Fruit fly (Drosophila melanogaster): Measurements from ENCODE around the gene Pde1c.

Pde1c gene

dm6 chr2L:11808702-11809583, 119.4 kb downstream of the Pde1c start, which contains the start of gene crol (continued):
- TF ChIP-seq CG3919 (GFP tag; optimal IDR thresholded peaks at IDR 0.05) (no peak), CG10669 (GFP tag; optimal IDR thresholded peaks at IDR 0.05) (no peak), CG3032 (tag; optimal IDR thresholded peaks at IDR 0.05) (no peak), Met (GFP tag; optimal IDR thresholded peaks at IDR 0.05) (no peak), Hr38 (GFP tag; optimal IDR thresholded peaks at IDR 0.05) (no peak), CG32006 (GFP tag; optimal IDR thresholded peaks at IDR 0.05) (no peak), CG9139 (GFP tag; optimal IDR thresholded peaks at IDR 0.05) (peak; percentile 29), Eip78C (GFP tag) (peak; percentile 85), CG11762 (GFP tag; optimal IDR thresholded peaks at IDR 0.05; ENCODE audit: insufficient read depth) (no peak), achi (GFP tag; optimal IDR thresholded peaks at IDR 0.05) (no peak), CG8632 (GFP tag; optimal IDR thresholded peaks at IDR 0.05) (no peak), CG6792 (GFP tag; optimal IDR thresholded peaks at IDR 0.05) (no peak), Hr4 (GFP tag; optimal IDR thresholded peaks at IDR 0.05) (no peak), CG8319 (GFP tag; optimal IDR thresholded peaks at IDR 0.05) (no peak), svp (GFP tag) (no peak), lz (GFP tag; optimal IDR thresholded peaks at IDR 0.05) (no peak), CG15336 (GFP tag; IDR thresholded peaks at IDR 0.05) (0 out of 2 replicates have a peak, but pooled peaks have one; percentile 26), CG4318 (GFP tag; optimal IDR thresholded peaks at IDR 0.05) (no peak), cyc (GFP tag; optimal IDR thresholded peaks at IDR 0.05) (peak; percentile 4), Lpt (GFP tag; optimal IDR thresholded peaks at IDR 0.05) (peak; percentile 47), Eip93F (GFP tag; optimal IDR thresholded peaks at IDR 0.05) (peak; percentile 19), CG6854 (GFP tag; optimal IDR thresholded peaks at IDR 0.05) (peak; percentile 5), dac (GFP tag; optimal IDR thresholded peaks at IDR 0.05) (no peak), topi (GFP tag; optimal IDR thresholded peaks at IDR 0.05) (no peak), OdsH (GFP tag; optimal IDR thresholded peaks at IDR 0.05) (peak; percentile 15), ss (GFP tag; optimal IDR thresholded peaks at IDR 0.05) (peak; percentile 66 to 82), esn (GFP tag; optimal IDR thresholded peaks at IDR 0.05) (peak; percentile 31), Blimp-1 (GFP tag; optimal IDR thresholded peaks at IDR 0.05) (no peak)

- peak; percentile 23 for TF ChIP-seq Smox (GFP tag; optimal IDR thresholded peaks at IDR 0.05)
- TF ChIP-seq fd59A (GFP tag; optimal IDR thresholded peaks at IDR 0.05): peak; percentile 1
- no peak for TF ChIP-seq cyc (GFP tag; optimal IDR thresholded peaks at IDR 0.05)
- TF ChIP-seq CG8632 (GFP tag; optimal IDR thresholded peaks at IDR 0.05): no peak
- peak; percentile 25 for TF ChIP-seq CG32006 (GFP tag; optimal IDR thresholded peaks at IDR 0.05)
- no peak for TF ChIP-seq salr (GFP tag; optimal IDR thresholded peaks at IDR 0.05)
- TF ChIP-seq Sox15 (GFP tag; optimal IDR thresholded peaks at IDR 0.05): no peak
- TF ChIP-seq CG4318 (GFP tag; optimal IDR thresholded peaks at IDR 0.05): no peak
- no peak for TF ChIP-seq CG9139 (GFP tag; optimal IDR thresholded peaks at IDR 0.05)
- TF ChIP-seq Hr4 (GFP tag; optimal IDR thresholded peaks at IDR 0.05): peak; percentile 6
- TF ChIP-seq dsx (GFP tag; optimal IDR thresholded peaks at IDR 0.05; ENCODE audit: poor library complexity, severe bottlenecking): no peak
- TF ChIP-seq pdm3 (GFP tag; optimal IDR thresholded peaks at IDR 0.05): no peak
Observed at dm6 chr2L:11808327-11808701, 120.1 kb downstream of the Pde1c start.

DNA sequence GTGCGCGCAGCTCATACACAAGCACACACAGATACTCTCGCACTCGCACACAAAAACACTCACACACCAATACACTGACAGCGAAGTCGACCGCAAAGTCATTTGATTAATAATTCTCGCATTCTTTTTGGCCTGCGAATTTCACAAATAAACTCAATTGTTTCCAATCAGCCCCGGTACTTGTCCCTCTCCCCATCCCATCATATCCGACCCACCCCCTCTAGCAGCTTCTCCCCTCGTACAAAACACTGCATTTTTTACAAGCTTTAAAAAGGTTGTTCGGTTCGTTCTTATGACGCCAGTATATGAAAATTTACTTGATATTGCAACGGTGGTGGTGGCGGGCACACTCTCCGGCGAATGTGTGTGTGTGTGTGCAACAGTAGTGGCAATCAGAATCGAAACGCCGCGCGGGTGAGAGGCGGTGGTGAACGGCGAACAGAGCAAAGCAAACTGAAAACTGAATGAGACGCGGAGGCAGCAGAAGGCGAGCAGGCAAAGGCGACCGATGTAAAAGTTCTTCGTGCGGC, 120.6 kb downstream of the Pde1c start:
- TF ChIP-seq esn (GFP tag; optimal IDR thresholded peaks at IDR 0.05) (peak; percentile 8), Met (GFP tag; optimal IDR thresholded peaks at IDR 0.05) (peak; percentile 13), CG16779 (tag; optimal IDR thresholded peaks at IDR 0.05) (peak; percentile 46), eg (GFP tag; IDR thresholded peaks at IDR 0.05) (peak; percentile 63), CG32006 (GFP tag; optimal IDR thresholded peaks at IDR 0.05) (no peak), CG8119 (GFP tag; IDR thresholded peaks at IDR 0.05) (0 out of 3 replicates have a peak, but pooled peaks have one; percentile 43), vri (GFP tag; optimal IDR thresholded peaks at IDR 0.05) (peak; percentile 54), pdm3 (GFP tag; optimal IDR thresholded peaks at IDR 0.05) (peak; percentile 2), CG8319 (GFP tag; optimal IDR thresholded peaks at IDR 0.05) (no peak), CG6792 (GFP tag; optimal IDR thresholded peaks at IDR 0.05) (no peak), lz (GFP tag; optimal IDR thresholded peaks at IDR 0.05) (peak; percentile 17), dsx (GFP tag; optimal IDR thresholded peaks at IDR 0.05; ENCODE audit: poor library complexity, severe bottlenecking) (peak; percentile 65), Hr38 (GFP tag; optimal IDR thresholded peaks at IDR 0.05) (no peak), net (GFP tag; optimal IDR thresholded peaks at IDR 0.05) (peak; percentile 35), CG3919 (GFP tag; optimal IDR thresholded peaks at IDR 0.05) (peak; percentile 39), fkh (GFP tag; optimal IDR thresholded peaks at IDR 0.05) (peak; percentile 42), Sox102F (GFP tag; optimal IDR thresholded peaks at IDR 0.05) (peak; percentile 2), CG10631 (GFP tag; optimal IDR thresholded peaks at IDR 0.05) (no peak), achi (GFP tag; optimal IDR thresholded peaks at IDR 0.05) (peak; percentile 11), Eip75B (GFP tag; optimal IDR thresholded peaks at IDR 0.05) (peak; percentile 0), Blimp-1 (GFP tag; optimal IDR thresholded peaks at IDR 0.05) (peak; percentile 1), CG7368 (GFP tag; optimal IDR thresholded peaks at IDR 0.05) (peak; percentile 13), Eip78C (GFP tag) (peak; percentile 24), svp (GFP tag) (peak; percentile 94)

Data from whole organism, prepupa.